Fruit fly (Drosophila melanogaster) whole organism, embryonic: ENCODE data around the gene Alp5.
A peak's percentile ranks its signal among the peaks of the same experiment; 100 is the strongest.

Source experiments
- Atf3 ChIP-seq: fragments of 200-800 bp; sonication (Bioruptor generic); optimal IDR thresholded peaks from 3 replicates; lab custom pipeline; 2016; ENCODE audit warnings: missing biosample characterization, missing genetic modification characterization
- CG10209 ChIP-seq: fragments of 200-800 bp; sonication (Bioruptor generic); optimal IDR thresholded peaks from 3 replicates; lab custom pipeline; 2017; ENCODE audit warnings: missing biosample characterization, mild to moderate bottlenecking, missing genetic modification characterization, missing genetic modification reagents
- CG11247 ChIP-seq: fragments of 200-800 bp; sonication (Bioruptor generic); IDR thresholded peaks from 2 replicates; pipeline ENCODE4 v1.3.6; 2022; ENCODE audit warnings: missing biosample characterization, missing genetic modification characterization
- CG12659 ChIP-seq: fragments of 200-800 bp; sonication (Bioruptor generic); optimal IDR thresholded peaks from 3 replicates; lab custom pipeline; 2017; ENCODE audit warnings: mild to moderate bottlenecking, missing biosample characterization, missing genetic modification reagents, missing genetic modification characterization
- CG13123 ChIP-seq: fragments of 200-800 bp; sonication (Bioruptor generic); optimal IDR thresholded peaks from 2 replicates; lab custom pipeline; 2016; ENCODE audit warnings: missing biosample characterization, missing genetic modification characterization
- CG14014 ChIP-seq: fragments of 200-800 bp; sonication (Bioruptor generic); IDR thresholded peaks from 2 replicates; pipeline ENCODE4 v1.3.6; 2022; ENCODE audit warnings: missing biosample characterization, missing genetic modification characterization
- CG14441 ChIP-seq: fragments of 200-800 bp; sonication (Bioruptor generic); IDR thresholded peaks from 2 replicates; pipeline ENCODE4 v1.3.6; 2022; ENCODE audit warnings: missing biosample characterization, missing genetic modification characterization
- CG17328 ChIP-seq: fragments of 200-800 bp; sonication (Bioruptor generic); IDR thresholded peaks from 2 replicates; pipeline ENCODE4 v1.3.6; 2022; ENCODE audit warnings: missing biosample characterization, missing genetic modification characterization
- CG18476 ChIP-seq: fragments of 200-800 bp; sonication (Bioruptor generic); optimal IDR thresholded peaks from 2 replicates; lab custom pipeline; 2016; ENCODE audit warnings: missing biosample characterization, mild to moderate bottlenecking, missing genetic modification characterization
- CG32532 ChIP-seq: fragments of 200-800 bp; sonication (Bioruptor generic); IDR thresholded peaks from 2 replicates; pipeline ENCODE4 v1.3.6; 2022; ENCODE audit warnings: missing biosample characterization, missing genetic modification characterization
- CG3281 ChIP-seq: fragments of 200-800 bp; sonication (Bioruptor generic); optimal IDR thresholded peaks from 3 replicates; lab custom pipeline; 2017; ENCODE audit warnings: missing biosample characterization, mild to moderate bottlenecking, missing genetic modification characterization
- CG3847 ChIP-seq: fragments of 200-800 bp; sonication (Bioruptor generic); IDR thresholded peaks from 2 replicates; pipeline ENCODE4 v1.3.6; 2022; ENCODE audit warnings: missing biosample characterization, missing genetic modification characterization
- CG6254 ChIP-seq: fragments of 200-800 bp; sonication (Bioruptor generic); optimal IDR thresholded peaks from 3 replicates; lab custom pipeline; 2017; ENCODE audit warnings: mild to moderate bottlenecking, missing biosample characterization, missing genetic modification reagents, missing genetic modification characterization
- CG6689 ChIP-seq: fragments of 200-800 bp; sonication (Bioruptor generic); IDR thresholded peaks from 2 replicates; pipeline ENCODE4 v1.3.6; 2022; ENCODE audit warnings: missing biosample characterization, missing genetic modification characterization
- E2f2 ChIP-seq: fragments of 200-800 bp; sonication (Bioruptor generic); IDR thresholded peaks from 2 replicates; pipeline ENCODE4 v1.3.6; 2022; ENCODE audit warnings: missing biosample characterization, missing genetic modification characterization
- Med ChIP-seq: fragments of 200-800 bp; sonication (Bioruptor generic); peaks from one replicate; lab custom pipeline; 2016; ENCODE audit warnings: missing biosample characterization, missing genetic modification characterization, mild to moderate bottlenecking, inconsistent platforms, moderate library complexity
- NC2α ChIP-seq: fragments of 200-800 bp; sonication (Bioruptor generic); optimal IDR thresholded peaks from 2 replicates; lab custom pipeline; 2016; ENCODE audit warnings: missing biosample characterization, missing genetic modification characterization
- NC2β ChIP-seq: fragments of 200-800 bp; sonication (Bioruptor generic); optimal IDR thresholded peaks from 2 replicates; lab custom pipeline; 2016; ENCODE audit warnings: missing biosample characterization, missing genetic modification characterization
- NFAT ChIP-seq: fragments of 200-800 bp; sonication (Bioruptor generic); IDR thresholded peaks from 2 replicates; pipeline ENCODE4 v1.3.6; 2022; ENCODE audit warnings: missing biosample characterization, missing genetic modification characterization
- NK7.1 ChIP-seq: fragments of 200-800 bp; sonication (Bioruptor generic); optimal IDR thresholded peaks from 3 replicates; lab custom pipeline; 2016; ENCODE audit warnings: missing biosample characterization, missing genetic modification characterization
- Nf-YB ChIP-seq: fragments of 200-800 bp; sonication (Bioruptor generic); optimal IDR thresholded peaks from 3 replicates; lab custom pipeline; 2019; ENCODE audit warnings: missing biosample characterization, mild to moderate bottlenecking, missing genetic modification characterization, moderate library complexity
- Oli ChIP-seq: fragments of 200-800 bp; sonication (Bioruptor generic); optimal IDR thresholded peaks from 2 replicates; lab custom pipeline; 2018; ENCODE audit warnings: missing biosample characterization, mild to moderate bottlenecking, missing genetic modification characterization, moderate library complexity
- Xrp1 ChIP-seq: fragments of 200-800 bp; sonication (Bioruptor generic); IDR thresholded peaks from 2 replicates; pipeline ENCODE4 v1.3.6; 2022; ENCODE audit warnings: missing biosample characterization, missing genetic modification characterization
- az2 ChIP-seq: fragments of 200-800 bp; sonication (Bioruptor generic); optimal IDR thresholded peaks from 3 replicates; lab custom pipeline; 2016; ENCODE audit warnings: missing biosample characterization, missing genetic modification characterization
- bcd ChIP-seq: fragments of 200-800 bp; sonication (Bioruptor generic); optimal IDR thresholded peaks from 2 replicates; lab custom pipeline; 2017; ENCODE audit warnings: missing biosample characterization, mild to moderate bottlenecking, missing genetic modification characterization
- bsh ChIP-seq, 2 experiments: fragments of 200-800 bp; sonication (Bioruptor generic); optimal IDR thresholded peaks; 2 replicates each; lab custom pipeline; 2017 to 2018; ENCODE audit warnings: mild to moderate bottlenecking in 2 of 2, missing biosample characterization in 2 of 2, missing genetic modification characterization in 2 of 2, moderate library complexity in 1 of 2
- btn ChIP-seq: fragments of 200-800 bp; sonication (Bioruptor generic); optimal IDR thresholded peaks from 2 replicates; lab custom pipeline; 2016; ENCODE audit warnings: missing biosample characterization, missing genetic modification characterization
- cato ChIP-seq: fragments of 200-800 bp; sonication (Bioruptor generic); optimal IDR thresholded peaks from 2 replicates; lab custom pipeline; 2016; ENCODE audit warnings: missing biosample characterization, missing genetic modification characterization, borderline replicate concordance
- corto ChIP-seq: fragments of 200-800 bp; sonication (Bioruptor generic); optimal IDR thresholded peaks from 2 replicates; lab custom pipeline; 2016; ENCODE audit warnings: missing biosample characterization, mild to moderate bottlenecking, missing genetic modification characterization, moderate library complexity
- crp ChIP-seq, 2 experiments: fragments of 200-800 bp; sonication (Bioruptor generic); optimal IDR thresholded peaks; 2 replicates in 1 of 2; 3 replicates in 1 of 2; lab custom pipeline; 2017; ENCODE audit warnings: missing biosample characterization in 2 of 2, missing genetic modification characterization in 2 of 2, mild to moderate bottlenecking in 1 of 2, moderate library complexity in 1 of 2
- dysf ChIP-seq: fragments of 200-800 bp; sonication (Bioruptor generic); IDR thresholded peaks from 3 replicates; pipeline ENCODE4 v1.3.6; 2022; ENCODE audit warnings: missing biosample characterization, missing genetic modification characterization
- grau ChIP-seq: fragments of 200-800 bp; optimal IDR thresholded peaks from 3 replicates; lab custom pipeline; 2019; ENCODE audit warnings: missing biosample characterization, mild to moderate bottlenecking, missing genetic modification characterization, moderate library complexity
- hb ChIP-seq: fragments of 200-800 bp; sonication (Bioruptor generic); IDR thresholded peaks from 3 replicates; pipeline ENCODE4 v1.3.6; 2022; ENCODE audit warnings: missing biosample characterization, missing genetic modification characterization; ENCODE audit not compliant: partially characterized antibody
- jing ChIP-seq: fragments of 200-800 bp; sonication (Bioruptor generic); optimal IDR thresholded peaks from 2 replicates; lab custom pipeline; 2018; ENCODE audit warnings: missing biosample characterization, mild to moderate bottlenecking, missing genetic modification characterization
- kah ChIP-seq: fragments of 200-800 bp; sonication (Bioruptor generic); optimal IDR thresholded peaks from 2 replicates; lab custom pipeline; 2018; ENCODE audit warnings: missing biosample characterization, mild to moderate bottlenecking, missing genetic modification characterization
- kay ChIP-seq: fragments of 200-800 bp; sonication (Bioruptor generic); optimal IDR thresholded peaks from 2 replicates; lab custom pipeline; 2016; ENCODE audit warnings: missing biosample characterization, missing genetic modification characterization
- luna ChIP-seq: fragments of 200-800 bp; sonication (Bioruptor generic); optimal IDR thresholded peaks from 2 replicates; lab custom pipeline; 2016; ENCODE audit warnings: missing biosample characterization, missing genetic modification characterization
- oc ChIP-seq: fragments of 200-800 bp; sonication (Bioruptor generic); optimal IDR thresholded peaks from 2 replicates; lab custom pipeline; 2018; ENCODE audit warnings: missing biosample characterization, mild to moderate bottlenecking, missing genetic modification characterization, moderate library complexity
- pfk ChIP-seq: fragments of 200-800 bp; sonication (Bioruptor generic); optimal IDR thresholded peaks from 2 replicates; lab custom pipeline; 2018; ENCODE audit warnings: missing biosample characterization, mild to moderate bottlenecking, missing genetic modification characterization, moderate library complexity
- pita ChIP-seq: fragments of 200-800 bp; sonication (Bioruptor generic); optimal IDR thresholded peaks from 2 replicates; lab custom pipeline; 2017; ENCODE audit warnings: missing biosample characterization, mild to moderate bottlenecking, missing genetic modification characterization
- pros ChIP-seq: fragments of 200-800 bp; sonication (Bioruptor generic); optimal IDR thresholded peaks from 3 replicates; lab custom pipeline; 2019; ENCODE audit warnings: missing biosample characterization, mild to moderate bottlenecking, missing genetic modification characterization, moderate library complexity
- schlank ChIP-seq: fragments of 200-800 bp; sonication (Bioruptor generic); optimal IDR thresholded peaks from 2 replicates; lab custom pipeline; 2018; ENCODE audit warnings: missing biosample characterization, mild to moderate bottlenecking, missing genetic modification characterization
- scrt ChIP-seq: fragments of 200-800 bp; sonication (Bioruptor generic); optimal IDR thresholded peaks from 2 replicates; lab custom pipeline; 2018; ENCODE audit warnings: missing biosample characterization, mild to moderate bottlenecking, missing genetic modification characterization, moderate library complexity
- seq ChIP-seq: fragments of 200-800 bp; sonication (Bioruptor generic); IDR thresholded peaks from 2 replicates; pipeline ENCODE4 v1.3.6; 2022; ENCODE audit warnings: missing biosample characterization, missing genetic modification characterization
- sim ChIP-seq: fragments of 200-800 bp; sonication (Bioruptor generic); IDR thresholded peaks from 2 replicates; pipeline ENCODE4 v1.3.6; 2022; ENCODE audit warnings: missing biosample characterization, missing genetic modification characterization
- sna ChIP-seq: fragments of 200-800 bp; sonication (Bioruptor generic); IDR thresholded peaks from 2 replicates; pipeline ENCODE4 v1.3.6; 2022; ENCODE audit warnings: missing biosample characterization, missing genetic modification characterization; ENCODE audit not compliant: partially characterized antibody
- sob ChIP-seq: fragments of 200-800 bp; sonication (Bioruptor generic); IDR thresholded peaks from 2 replicates; pipeline ENCODE4 v1.3.6; 2022; ENCODE audit warnings: missing biosample characterization, missing genetic modification characterization
- trh ChIP-seq: fragments of 200-800 bp; sonication (Bioruptor generic); optimal IDR thresholded peaks from 2 replicates; lab custom pipeline; 2016; ENCODE audit warnings: missing biosample characterization, missing genetic modification characterization
- usp ChIP-seq: fragments of >200 bp; optimal IDR thresholded peaks from 2 replicates; lab custom pipeline; 2017; ENCODE audit warnings: missing biosample characterization, missing genetic modification characterization
- vnd ChIP-seq: fragments of 200-800 bp; sonication (Bioruptor generic); IDR thresholded peaks from 3 replicates; pipeline ENCODE4 v1.3.6; 2022; ENCODE audit warnings: missing biosample characterization, missing genetic modification characterization; ENCODE audit not compliant: partially characterized antibody

The Alp5 gene

dm6 chr3R:21017464-21018080 lies 10.8 kb upstream of the Alp5 start, which contains the start of gene Rlip (continued):
- TF ChIP-seq vnd (GFP tag; lab: Robert Waterston, UW): no peak
- TF ChIP-seq Med (GFP tag; lab: Kevin White, UChicago): peak; percentile 95
- TF ChIP-seq CG17328 (GFP tag; lab: Robert Waterston, UW): no peak
- TF ChIP-seq CG3281 (GFP tag; lab: Kevin White, UChicago): peak; percentile 19
- TF ChIP-seq CG18476 (GFP tag; lab: Kevin White, UChicago): no peak
- TF ChIP-seq Xrp1: peak; percentile 40; the same call in 1 of the 2 replicates
- no peak for TF ChIP-seq az2 (GFP tag; lab: Kevin White, UChicago)
- no peak for TF ChIP-seq Nf-YB (GFP tag; lab: Kevin White, UChicago)
- TF ChIP-seq trh (GFP tag; lab: Kevin White, UChicago): no peak
- TF ChIP-seq kah (GFP tag; lab: Kevin White, UChicago): no peak
- TF ChIP-seq usp (GFP tag; lab: Kevin White, UChicago): no peak
- peak; percentile 55 for TF ChIP-seq CG12659 (GFP tag; lab: Kevin White, UChicago)
- no peak for TF ChIP-seq corto
- peak; percentile 62 for TF ChIP-seq CG32532 (GFP tag; lab: Robert Waterston, UW)
- TF ChIP-seq pita (GFP tag; lab: Kevin White, UChicago): no peak
- TF ChIP-seq CG14441: 0 out of 2 replicates have a peak, but pooled peaks have one; percentile 18
- no peak for TF ChIP-seq grau (tag; lab: Kevin White, UChicago)
- no peak for TF ChIP-seq CG6689 (GFP tag; lab: Robert Waterston, UW)
- no peak for TF ChIP-seq sim (GFP tag; lab: Robert Waterston, UW)
- no peak for TF ChIP-seq kay
- no peak for TF ChIP-seq hb (GFP tag; lab: Robert Waterston, UW)
- peak; percentile 14 for TF ChIP-seq luna (GFP tag; lab: Kevin White, UChicago)
- TF ChIP-seq pros: no peak
- peak; percentile 90 for TF ChIP-seq scrt
- no peak for TF ChIP-seq Oli (tag; lab: Kevin White, UChicago)
- TF ChIP-seq bsh (GFP tag; optimal IDR thresholded peaks at IDR 0.05; lab: Kevin White, UChicago): no peak
- TF ChIP-seq CG10209 (GFP tag; lab: Kevin White, UChicago): peak; percentile 24
- TF ChIP-seq bcd (GFP tag; lab: Kevin White, UChicago): peak; percentile 55
- TF ChIP-seq CG14014 (GFP tag; lab: Robert Waterston, UW): 0 out of 2 replicates have a peak, but pooled peaks have one; percentile 17
- peak; percentile 38; the same call in 1 of the 2 replicates for TF ChIP-seq sna
- TF ChIP-seq NC2α (GFP tag; lab: Kevin White, UChicago): no peak
- peak; percentile 35; the same call in 1 of the 3 replicates for TF ChIP-seq dysf (GFP tag; lab: Robert Waterston, UW)
- no peak for TF ChIP-seq cato
- no peak for TF ChIP-seq CG13123 (GFP tag; lab: Kevin White, UChicago)
- TF ChIP-seq schlank (tag; lab: Kevin White, UChicago): no peak
- peak; percentile 75 for TF ChIP-seq CG11247 (GFP tag; lab: Robert Waterston, UW)
- peak; percentile 67 for TF ChIP-seq E2f2 (GFP tag; lab: Robert Waterston, UW)
- TF ChIP-seq oc (tag; lab: Kevin White, UChicago): no peak
- TF ChIP-seq NFAT: peak; percentile 75
- TF ChIP-seq seq (GFP tag; lab: Robert Waterston, UW): no peak
- peak; percentile 80 for TF ChIP-seq sob (GFP tag; lab: Robert Waterston, UW)
- TF ChIP-seq pfk (GFP tag; lab: Kevin White, UChicago): no peak
- TF ChIP-seq crp (GFP tag; optimal IDR thresholded peaks at IDR 0.05; lab: Kevin White, UChicago): peak in 1 of 2 experiments; percentile 53
- TF ChIP-seq NC2β (GFP tag; lab: Kevin White, UChicago): no peak
- no peak for TF ChIP-seq CG6254 (GFP tag; lab: Kevin White, UChicago)
- peak; percentile 20 for TF ChIP-seq btn (GFP tag; lab: Kevin White, UChicago)
- TF ChIP-seq Atf3 (GFP tag; lab: Kevin White, UChicago): peak; percentile 21
- TF ChIP-seq CG3847 (GFP tag; lab: Robert Waterston, UW): peak; percentile 61
- TF ChIP-seq NK7.1 (GFP tag; lab: Kevin White, UChicago): peak; percentile 22
- TF ChIP-seq jing (GFP tag; lab: Kevin White, UChicago): no peak
